Fruit fly (Drosophila melanogaster): Measurements from ENCODE around the gene ttk.

ttk gene

DNA sequence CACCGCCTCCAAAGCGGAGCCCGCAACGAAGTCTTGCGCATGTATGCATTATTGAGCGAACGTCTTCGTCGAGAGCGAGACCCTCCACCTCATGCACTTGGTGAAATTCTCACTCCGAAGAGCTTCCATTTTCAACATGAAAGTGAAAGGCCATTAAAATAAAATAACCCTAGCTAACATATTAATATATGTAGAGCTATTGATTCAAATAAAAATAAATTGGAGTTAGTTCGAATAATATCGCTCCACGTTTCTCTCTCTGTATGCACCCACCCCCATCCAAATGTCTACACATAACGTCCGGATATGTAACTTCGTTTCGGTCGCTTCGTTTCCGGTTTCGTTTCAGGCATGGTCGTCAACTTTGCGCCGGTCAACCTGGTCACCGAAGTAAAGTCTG is 27.6 kb downstream of the ttk start:
- TF ChIP-seq dac (GFP tag; optimal IDR thresholded peaks at IDR 0.05) (no peak), Lpt (GFP tag; optimal IDR thresholded peaks at IDR 0.05) (no peak), Eip78C (GFP tag) (peak; percentile 57), CG1621 (tag; optimal IDR thresholded peaks at IDR 0.05) (no peak), CG15336 (GFP tag; IDR thresholded peaks at IDR 0.05) (peak; percentile 59), Smox (GFP tag; optimal IDR thresholded peaks at IDR 0.05) (no peak), CG11294 (GFP tag; IDR thresholded peaks at IDR 0.05) (no peak), CG3032 (tag; optimal IDR thresholded peaks at IDR 0.05) (no peak), spab (GFP tag; optimal IDR thresholded peaks at IDR 0.05) (no peak), dsx (GFP tag; optimal IDR thresholded peaks at IDR 0.05; ENCODE audit: poor library complexity, severe bottlenecking) (peak; percentile 11), achi (GFP tag; optimal IDR thresholded peaks at IDR 0.05) (no peak), Hr4 (GFP tag; optimal IDR thresholded peaks at IDR 0.05) (no peak), CG6163 (GFP tag; IDR thresholded peaks at IDR 0.05) (peak; percentile 42; the same call in 1 of the 3 replicates), Hr39 (GFP tag; optimal IDR thresholded peaks at IDR 0.05) (no peak), Eip75B (GFP tag; optimal IDR thresholded peaks at IDR 0.05) (no peak), Ets21C (GFP tag; optimal IDR thresholded peaks at IDR 0.05) (no peak), CG8319 (GFP tag; optimal IDR thresholded peaks at IDR 0.05) (no peak), fd85E (GFP tag; optimal IDR thresholded peaks at IDR 0.05) (no peak), CG8632 (GFP tag; optimal IDR thresholded peaks at IDR 0.05) (no peak), Eip93F (GFP tag; optimal IDR thresholded peaks at IDR 0.05) (no peak), CG8119 (GFP tag; IDR thresholded peaks at IDR 0.05) (no peak), Sox15 (GFP tag; optimal IDR thresholded peaks at IDR 0.05) (no peak), OdsH (GFP tag; optimal IDR thresholded peaks at IDR 0.05) (no peak), CG31627 (GFP tag; optimal IDR thresholded peaks at IDR 0.05) (no peak), lz (GFP tag; optimal IDR thresholded peaks at IDR 0.05) (no peak), CG3919 (GFP tag; optimal IDR thresholded peaks at IDR 0.05) (no peak), CG10631 (GFP tag; optimal IDR thresholded peaks at IDR 0.05) (no peak), Gug (GFP tag; IDR thresholded peaks at IDR 0.05) (0 out of 2 replicates have a peak, but pooled peaks have one; percentile 31), fkh (GFP tag; optimal IDR thresholded peaks at IDR 0.05) (no peak), Ets96B (tag; optimal IDR thresholded peaks at IDR 0.05) (peak; percentile 7), CG11762 (GFP tag; optimal IDR thresholded peaks at IDR 0.05; ENCODE audit: insufficient read depth) (no peak), CG6792 (GFP tag; optimal IDR thresholded peaks at IDR 0.05) (no peak), pdm3 (GFP tag; optimal IDR thresholded peaks at IDR 0.05) (peak; percentile 7), CG4318 (GFP tag; optimal IDR thresholded peaks at IDR 0.05) (no peak), svp (GFP tag) (no peak), topi (GFP tag; optimal IDR thresholded peaks at IDR 0.05) (no peak), CG16779 (tag; optimal IDR thresholded peaks at IDR 0.05) (no peak), CG32006 (GFP tag; optimal IDR thresholded peaks at IDR 0.05) (no peak), cyc (GFP tag; optimal IDR thresholded peaks at IDR 0.05) (no peak), CG6276 (GFP tag; optimal IDR thresholded peaks at IDR 0.05) (no peak), Met (GFP tag; optimal IDR thresholded peaks at IDR 0.05) (no peak), Sox102F (GFP tag; optimal IDR thresholded peaks at IDR 0.05) (no peak), Blimp-1 (GFP tag; optimal IDR thresholded peaks at IDR 0.05) (no peak), salr (GFP tag; optimal IDR thresholded peaks at IDR 0.05) (no peak), fd59A (GFP tag; optimal IDR thresholded peaks at IDR 0.05) (no peak), esn (GFP tag; optimal IDR thresholded peaks at IDR 0.05) (peak; percentile 9), net (GFP tag; optimal IDR thresholded peaks at IDR 0.05) (no peak), CG34406 (GFP tag; optimal IDR thresholded peaks at IDR 0.05) (no peak), CG7368 (GFP tag; optimal IDR thresholded peaks at IDR 0.05) (no peak), CG11902 (GFP tag; optimal IDR thresholded peaks at IDR 0.05) (no peak), acj6 (GFP tag; optimal IDR thresholded peaks at IDR 0.05) (no peak), Hr38 (GFP tag; optimal IDR thresholded peaks at IDR 0.05) (no peak), CG6808 (GFP tag; optimal IDR thresholded peaks at IDR 0.05) (no peak)

All from whole organism, prepupa.